Worm (Caenorhabditis elegans) whole organism, L3 larva: ENCODE results near the gene srx-39.

Source experiments
- ama-1 ChIP-seq: fragments of 150-350 bp; optimal IDR thresholded peaks from 2 replicates; lab custom pipeline; 2018
- lin-15B ChIP-seq: fragments of 150-350 bp; optimal IDR thresholded peaks from 2 replicates; lab custom pipeline; 2014; ENCODE audit warnings: missing biosample characterization, missing genetic modification characterization
- mdl-1 ChIP-seq: fragments of 150-350 bp; optimal IDR thresholded peaks from 2 replicates; lab custom pipeline; 2014; ENCODE audit warnings: missing biosample characterization, missing genetic modification characterization
- nfya-1 ChIP-seq: sonication (generic microtip); optimal IDR thresholded peaks from 2 replicates; lab custom pipeline; 2017; ENCODE audit warnings: missing genetic modification characterization, mild to moderate bottlenecking, missing compliant biosample characterization, antibody characterized with exemption, moderate library complexity; ENCODE audit not compliant: insufficient read depth
- nhr-28 ChIP-seq: fragments of 150-350 bp; optimal IDR thresholded peaks from 2 replicates; lab custom pipeline; 2014; ENCODE audit warnings: missing biosample characterization, missing genetic modification characterization
- nhr-76 ChIP-seq: fragments of 150-350 bp; sonication (generic microtip); optimal IDR thresholded peaks from 5 replicates; lab custom pipeline; 2014; ENCODE audit warnings: missing biosample characterization, missing genetic modification characterization
- pha-4 ChIP-seq: fragments of 150-350 bp; optimal IDR thresholded peaks from 2 replicates; lab custom pipeline; 2014; ENCODE audit warnings: missing biosample characterization, missing genetic modification reagents, missing genetic modification characterization
- skn-1 ChIP-seq: fragments of 150-350 bp; optimal IDR thresholded peaks from 2 replicates; lab custom pipeline; 2014; ENCODE audit warnings: missing biosample characterization, missing genetic modification characterization
- snpc-4 ChIP-seq: fragments of 150-350 bp; optimal IDR thresholded peaks from 2 replicates; lab custom pipeline; 2014; ENCODE audit warnings: missing biosample characterization, missing genetic modification characterization

- TF ChIP-seq mdl-1 (no peak), nhr-76 (tag; lab: Kevin White, UChicago) (no peak), pha-4 (tag; lab: Kevin White, UChicago) (no peak), skn-1 (tag; lab: Kevin White, UChicago) (no peak), ama-1 (lab: Kevin White, UChicago) (no peak), nhr-28 (tag; lab: Kevin White, UChicago) (no peak), snpc-4 (tag; lab: Kevin White, UChicago) (no peak), lin-15B (tag; lab: Kevin White, UChicago) (no peak), nfya-1 (no peak)
Observed at ce11 chrV:5177209-5177608, 19.6 kb upstream of the srx-39 start, which contains the start of gene ugt-51.
